Worm (Caenorhabditis elegans) whole organism, young adult: Measurements from ENCODE around the gene tag-250.

Source experiments
- B0035.1 ChIP-seq: sonication (generic microtip); optimal IDR thresholded peaks from 2 replicates; lab custom pipeline; 2016; ENCODE audit warnings: missing genetic modification characterization, mild to moderate bottlenecking, missing compliant biosample characterization, missing genotype, missing genetic modification reagents
- Y95B8A.8 ChIP-seq: fragments of 200-800 bp; sonication (Bioruptor generic); IDR thresholded peaks from 2 replicates; pipeline ENCODE4 v1.3.6; 2022; ENCODE audit warnings: missing genetic modification reagents, missing genetic modification characterization, missing compliant biosample characterization
- ZK185.1 ChIP-seq: sonication (generic microtip); optimal IDR thresholded peaks from 2 replicates; lab custom pipeline; 2016; ENCODE audit warnings: mild to moderate bottlenecking, missing genetic modification characterization, missing compliant biosample characterization; ENCODE audit not compliant: poor library complexity, severe bottlenecking
- ama-1 ChIP-seq, 3 experiments: fragments of 150-350 bp in 1 of 3; sonication (generic microtip) in 2 of 3; optimal IDR thresholded peaks; 2 replicates each; lab custom pipeline; 2014 to 2018; ENCODE audit warnings: missing biosample characterization in 2 of 3, missing genetic modification characterization in 2 of 3, missing genetic modification reagents in 2 of 3
- dpl-1 ChIP-seq: fragments of 150-350 bp; optimal IDR thresholded peaks from 2 replicates; lab custom pipeline; 2014; ENCODE audit warnings: missing biosample characterization, missing genetic modification reagents, missing genetic modification characterization
- gei-17 ChIP-seq: fragments of 200-800 bp; sonication (Bioruptor generic); optimal IDR thresholded peaks from 2 replicates; lab custom pipeline; 2018; ENCODE audit warnings: mild to moderate bottlenecking, missing genetic modification characterization, missing compliant biosample characterization
- pha-4 ChIP-seq: fragments of 150-350 bp; sonication (generic microtip); optimal IDR thresholded peaks from 2 replicates; lab custom pipeline; 2014; ENCODE audit warnings: missing biosample characterization, missing genetic modification reagents, missing genetic modification characterization
- tlf-1 ChIP-seq: fragments of 200-800 bp; sonication (Bioruptor generic); optimal IDR thresholded peaks from 2 replicates; lab custom pipeline; 2018; ENCODE audit warnings: mild to moderate bottlenecking, missing genetic modification characterization, missing compliant biosample characterization

DNA sequence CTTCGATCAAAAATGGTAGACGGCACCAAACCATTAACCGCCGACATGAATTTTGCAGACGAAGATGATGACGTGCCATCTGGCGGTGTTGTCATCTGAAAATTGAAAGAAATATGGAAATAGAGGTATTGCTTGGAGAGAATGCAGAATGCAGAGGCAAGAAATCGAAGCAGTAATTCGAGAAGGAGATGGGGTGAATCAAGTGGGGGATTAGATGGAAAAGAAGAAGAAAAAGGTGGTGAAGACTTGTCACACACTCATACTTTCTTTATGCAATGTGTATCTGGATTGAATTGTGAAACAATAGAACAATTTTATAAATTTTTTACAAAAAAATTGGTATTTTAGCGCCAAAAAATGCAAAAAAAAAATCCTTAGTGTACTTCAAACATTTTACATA lies at the start of gene tag-250:
- TF ChIP-seq tlf-1 (GFP tag; lab: Kevin White, UChicago) (no peak), Y95B8A.8 (no peak), dpl-1 (GFP tag; lab: Kevin White, UChicago) (no peak), gei-17 (no peak), ama-1 (optimal IDR thresholded peaks at IDR 0.05; lab: Kevin White, UChicago) (no peak), ama-1 (GFP tag; optimal IDR thresholded peaks at IDR 0.05; lab: Kevin White, UChicago) (no peak), B0035.1 (tag; lab: Kevin White, UChicago) (no peak), ZK185.1 (tag; lab: Kevin White, UChicago) (no peak), pha-4 (tag; lab: Kevin White, UChicago) (no peak)
